Worm (Caenorhabditis elegans): Measurements from ENCODE around the gene F20C5.6.

The F20C5.6 gene

ce11 chrIV:8729636-8730035 is 43.4 kb downstream of the F20C5.6 start:
- TF ChIP-seq unc-130 (tag; optimal IDR thresholded peaks at IDR 0.05) (no peak), elt-2 (tag; optimal IDR thresholded peaks at IDR 0.05) (peak; percentile 86), sup-37 (GFP tag; optimal IDR thresholded peaks at IDR 0.05) (no peak), nhr-19 (GFP tag; conservative IDR thresholded peaks at IDR 0.05) (no peak), pax-3 (tag; optimal IDR thresholded peaks at IDR 0.05) (no peak), efl-3 (GFP tag; optimal IDR thresholded peaks at IDR 0.05) (no peak), lin-35 (GFP tag; optimal IDR thresholded peaks at IDR 0.05) (peak in 1 of 2 experiments; percentile 0)

DNA sequence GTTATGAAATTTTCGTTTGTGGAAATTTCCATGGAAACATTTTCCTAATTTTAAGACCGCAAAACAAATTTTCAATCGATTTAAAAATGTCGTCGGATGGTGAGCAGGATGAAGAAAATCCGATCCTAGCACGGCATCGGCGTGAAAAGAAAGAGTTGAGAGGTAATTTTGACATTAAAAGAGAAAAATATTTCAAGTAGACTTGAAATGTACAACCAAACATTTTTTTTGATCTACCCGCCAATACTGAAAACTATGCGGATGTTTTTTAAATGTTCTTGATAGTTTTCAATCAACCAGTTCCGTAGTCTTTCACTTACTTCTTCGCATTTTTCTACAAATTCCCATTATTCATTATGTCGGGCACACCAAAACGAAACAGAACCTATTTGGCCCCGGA is 44.9 kb downstream of the F20C5.6 start, which contains the start of gene otub-3:
Gene otub-3, plus strand, starts transcription at position 56 of the 400 bp plus-strand sequence.
- TF ChIP-seq dpl-1 (GFP tag; optimal IDR thresholded peaks at IDR 0.05) (no peak), ceh-90 (tag; optimal IDR thresholded peaks at IDR 0.05) (no peak), mab-9 (GFP tag; IDR thresholded peaks at IDR 0.05) (no peak), ama-1 (optimal IDR thresholded peaks at IDR 0.05) (no peak), nhr-12 (tag; optimal IDR thresholded peaks at IDR 0.05) (no peak), mef-2 (tag; optimal IDR thresholded peaks at IDR 0.05) (no peak), C04F5.9 (tag; optimal IDR thresholded peaks at IDR 0.05) (no peak), lin-14 (GFP tag; optimal IDR thresholded peaks at IDR 0.05) (no peak), nhr-20 (tag; optimal IDR thresholded peaks at IDR 0.05) (no peak), xbp-1 (tag; optimal IDR thresholded peaks at IDR 0.05) (no peak), fkh-10 (GFP tag; optimal IDR thresholded peaks at IDR 0.05) (no peak)

ce11 chrIV:8725345-8725744 is 47.7 kb downstream of the F20C5.6 start, which contains the start of gene pgm-3:
Gene pgm-3 (plus strand): TSS chrIV:8725722.
- TF ChIP-seq fkh-10 (GFP tag; optimal IDR thresholded peaks at IDR 0.05), result no peak
- no peak for TF ChIP-seq sup-37 (GFP tag; optimal IDR thresholded peaks at IDR 0.05)
- no peak for TF ChIP-seq Y116A8C.19 (tag; optimal IDR thresholded peaks at IDR 0.05; ENCODE audit: borderline replicate concordance)
- no peak for TF ChIP-seq swsn-7 (tag; optimal IDR thresholded peaks at IDR 0.05)
- no peak for TF ChIP-seq ets-5 (GFP tag; IDR thresholded peaks at IDR 0.05)
- no peak for TF ChIP-seq pax-3 (tag; optimal IDR thresholded peaks at IDR 0.05)
- no peak for TF ChIP-seq ztf-11 (tag; optimal IDR thresholded peaks at IDR 0.05)
- no peak for TF ChIP-seq fkh-8 (tag; optimal IDR thresholded peaks at IDR 0.05)
- TF ChIP-seq lin-14 (GFP tag; optimal IDR thresholded peaks at IDR 0.05), result no peak
- TF ChIP-seq efl-1 (optimal IDR thresholded peaks at IDR 0.05), result peak in 1 of 2 experiments; percentile 23
- no peak for TF ChIP-seq efl-1 (GFP tag; optimal IDR thresholded peaks at IDR 0.05 in 1 of 2)
- TF ChIP-seq egl-13 (tag; optimal IDR thresholded peaks at IDR 0.05), result no peak
- TF ChIP-seq nhr-47 (tag; optimal IDR thresholded peaks at IDR 0.05), result no peak
- no peak for TF ChIP-seq ceh-88 (GFP tag; IDR thresholded peaks at IDR 0.05)
- no peak for TF ChIP-seq hlh-4 (tag; optimal IDR thresholded peaks at IDR 0.05)
- no peak for TF ChIP-seq C34B4.2 (tag; optimal IDR thresholded peaks at IDR 0.05)
- TF ChIP-seq nhr-20 (tag; optimal IDR thresholded peaks at IDR 0.05), result no peak
- TF ChIP-seq mep-1 (tag; optimal IDR thresholded peaks at IDR 0.05), result no peak
- no peak for TF ChIP-seq ceh-82 (tag; optimal IDR thresholded peaks at IDR 0.05)
- TF ChIP-seq nhr-19 (GFP tag; conservative IDR thresholded peaks at IDR 0.05), result no peak
- peak in 1 of 3 experiments; percentile 1 for TF ChIP-seq dpl-1 (GFP tag; optimal IDR thresholded peaks at IDR 0.05)
- TF ChIP-seq grh-1 (GFP tag; IDR thresholded peaks at IDR 0.05), result no peak
- TF ChIP-seq ceh-8 (GFP tag; optimal IDR thresholded peaks at IDR 0.05), result no peak
- no peak for TF ChIP-seq pag-3 (tag; optimal IDR thresholded peaks at IDR 0.05; ENCODE audit: borderline replicate concordance, insufficient read depth)
- peak; percentile 75 for TF ChIP-seq blmp-1 (tag; optimal IDR thresholded peaks at IDR 0.05)
- no peak for TF ChIP-seq snpc-4 (tag; optimal IDR thresholded peaks at IDR 0.05)
- no peak for TF ChIP-seq nhr-11 (tag; optimal IDR thresholded peaks at IDR 0.05)
- no peak for TF ChIP-seq C04F5.9 (tag; optimal IDR thresholded peaks at IDR 0.05)
- no peak for TF ChIP-seq irx-1 (tag; optimal IDR thresholded peaks at IDR 0.05)
- peak in 1 of 2 experiments; percentile 57 for TF ChIP-seq lin-35 (GFP tag; optimal IDR thresholded peaks at IDR 0.05)
- no peak for TF ChIP-seq nhr-85 (tag)
- TF ChIP-seq C16A3.4 (tag; optimal IDR thresholded peaks at IDR 0.05), result no peak
- TF ChIP-seq ama-1 (optimal IDR thresholded peaks at IDR 0.05), result no peak
- TF ChIP-seq fos-1 (tag; optimal IDR thresholded peaks at IDR 0.05), result no peak
